Fruit fly (Drosophila melanogaster): ENCODE results near the gene CG33643.

Gene CG33643

dm6 chr2L:13570016-13570415 is 39.1 kb downstream of the CG33643 start:
- TF ChIP-seq CG17806 (tag; optimal IDR thresholded peaks at IDR 0.05) (peak; percentile 12), gl (tag; optimal IDR thresholded peaks at IDR 0.05) (no peak)

- peak; percentile 93 for TF ChIP-seq CG14655 (GFP tag; optimal IDR thresholded peaks at IDR 0.05)
- TF ChIP-seq D1 (tag; optimal IDR thresholded peaks at IDR 0.05), result peak; percentile 57
- TF ChIP-seq rn (GFP tag; IDR thresholded peaks at IDR 0.05), result peak; percentile 68
- TF ChIP-seq Pif1A (GFP tag; optimal IDR thresholded peaks at IDR 0.05), result peak; percentile 92
- peak; percentile 92 for TF ChIP-seq CG8301 (tag; optimal IDR thresholded peaks at IDR 0.05)
- TF ChIP-seq CG4496 (GFP tag; IDR thresholded peaks at IDR 0.05), result peak; percentile 84
- peak; percentile 71 for TF ChIP-seq CG34367 (tag; optimal IDR thresholded peaks at IDR 0.05)
- peak; percentile 83 for TF ChIP-seq CG32121 (GFP tag; IDR thresholded peaks at IDR 0.05)
- peak; percentile 88 for TF ChIP-seq fd96Ca (GFP tag; IDR thresholded peaks at IDR 0.05)
- TF ChIP-seq Pif1B (GFP tag; optimal IDR thresholded peaks at IDR 0.05), result peak; percentile 95
- TF ChIP-seq CG8159 (tag; optimal IDR thresholded peaks at IDR 0.05), result peak; percentile 100
- TF ChIP-seq CG15710 (tag; optimal IDR thresholded peaks at IDR 0.05), result peak; percentile 74
- no peak for TF ChIP-seq EcR (GFP tag; optimal IDR thresholded peaks at IDR 0.05)
- TF ChIP-seq CG9948 (tag; optimal IDR thresholded peaks at IDR 0.05), result peak; percentile 90
- 0 out of 2 replicates have a peak, but pooled peaks have one; percentile 15 for TF ChIP-seq CG10348 (GFP tag; IDR thresholded peaks at IDR 0.05)
- TF ChIP-seq CG12605 (GFP tag; IDR thresholded peaks at IDR 0.05), result peak; percentile 46; the same call in 1 of the 2 replicates
- peak; percentile 69 for TF ChIP-seq gl (tag; optimal IDR thresholded peaks at IDR 0.05)
- peak; percentile 81 for TF ChIP-seq CG17806 (tag; optimal IDR thresholded peaks at IDR 0.05)
- peak; percentile 88 for TF ChIP-seq Snoo (tag; optimal IDR thresholded peaks at IDR 0.05)
- TF ChIP-seq CG13204 (GFP tag; optimal IDR thresholded peaks at IDR 0.05), result peak; percentile 68
- TF ChIP-seq Ets98B (GFP tag; IDR thresholded peaks at IDR 0.05), result peak; percentile 73
Observed at dm6 chr2L:13570982-13571426, 40.1 kb downstream of the CG33643 start.

- TF ChIP-seq D1 (tag; optimal IDR thresholded peaks at IDR 0.05) (peak; percentile 74), Ets98B (GFP tag; IDR thresholded peaks at IDR 0.05) (peak; percentile 43), CG4496 (GFP tag; IDR thresholded peaks at IDR 0.05) (peak; percentile 65), CG15710 (tag; optimal IDR thresholded peaks at IDR 0.05) (peak; percentile 69), CG17806 (tag; optimal IDR thresholded peaks at IDR 0.05) (peak; percentile 60), Pif1A (GFP tag; optimal IDR thresholded peaks at IDR 0.05) (peak; percentile 14), CG13204 (GFP tag; optimal IDR thresholded peaks at IDR 0.05) (no peak), CG14655 (GFP tag; optimal IDR thresholded peaks at IDR 0.05) (peak; percentile 77), gl (tag; optimal IDR thresholded peaks at IDR 0.05) (peak; percentile 41), CG10348 (GFP tag; IDR thresholded peaks at IDR 0.05) (no peak), CG12605 (GFP tag; IDR thresholded peaks at IDR 0.05) (no peak; the same call in 1 of the 2 replicates), fd96Ca (GFP tag; IDR thresholded peaks at IDR 0.05) (peak; percentile 50; the same call in 1 of the 3 replicates), EcR (GFP tag; optimal IDR thresholded peaks at IDR 0.05) (no peak), Snoo (tag; optimal IDR thresholded peaks at IDR 0.05) (peak; percentile 28), CG32121 (GFP tag; IDR thresholded peaks at IDR 0.05) (no peak; the same call in 1 of the 2 replicates), CG8159 (tag; optimal IDR thresholded peaks at IDR 0.05) (peak; percentile 80), CG34367 (tag; optimal IDR thresholded peaks at IDR 0.05) (peak; percentile 32), rn (GFP tag; IDR thresholded peaks at IDR 0.05) (0 out of 2 replicates have a peak, but pooled peaks have one; percentile 7), CG8301 (tag; optimal IDR thresholded peaks at IDR 0.05) (peak; percentile 57), Pif1B (GFP tag; optimal IDR thresholded peaks at IDR 0.05) (peak; percentile 60), CG9948 (tag; optimal IDR thresholded peaks at IDR 0.05) (peak; percentile 73)
Observed at dm6 chr2L:13571791-13572451, 41.0 kb downstream of the CG33643 start.

All from whole organism, pupa.